Worm (Caenorhabditis elegans): Measurements from ENCODE around the gene T13F2.6.

T13F2.6 gene

ce11 chrIV:9803544-9803943 is 25.4 kb downstream of the T13F2.6 start (continued):
- TF ChIP-seq nhr-77 (tag; optimal IDR thresholded peaks at IDR 0.05) (peak; percentile 38), lin-35 (GFP tag; optimal IDR thresholded peaks at IDR 0.05) (peak in 1 of 2 experiments; percentile 70), lir-3 (tag; optimal IDR thresholded peaks at IDR 0.05; ENCODE audit: poor library complexity) (peak; percentile 34), nhr-47 (tag; optimal IDR thresholded peaks at IDR 0.05) (peak; percentile 30), ceh-8 (GFP tag; optimal IDR thresholded peaks at IDR 0.05) (no peak), pax-3 (tag; optimal IDR thresholded peaks at IDR 0.05) (no peak), lin-39 (tag; optimal IDR thresholded peaks at IDR 0.05) (no peak), sptf-1 (tag; optimal IDR thresholded peaks at IDR 0.05) (no peak), unc-98 (GFP tag; IDR thresholded peaks at IDR 0.05) (no peak), ces-1 (GFP tag; optimal IDR thresholded peaks at IDR 0.05) (no peak), xbp-1 (tag; optimal IDR thresholded peaks at IDR 0.05) (peak; percentile 41), nhr-12 (tag; optimal IDR thresholded peaks at IDR 0.05) (no peak), efl-1 (optimal IDR thresholded peaks at IDR 0.05) (peak; percentile 39 to 54), efl-1 (GFP tag; optimal IDR thresholded peaks at IDR 0.05 in 1 of 2) (peak; percentile 34 to 94), nhr-237 (tag; optimal IDR thresholded peaks at IDR 0.05) (peak; percentile 2), nhr-19 (GFP tag; conservative IDR thresholded peaks at IDR 0.05) (peak; percentile 67), zip-4 (GFP tag; optimal IDR thresholded peaks at IDR 0.05) (no peak), blmp-1 (tag; optimal IDR thresholded peaks at IDR 0.05) (peak; percentile 69), vab-15 (tag; optimal IDR thresholded peaks at IDR 0.05) (no peak), lsy-2 (tag; optimal IDR thresholded peaks at IDR 0.05) (peak; percentile 50 to 65), ztf-11 (tag; optimal IDR thresholded peaks at IDR 0.05) (no peak), fkh-4 (tag; optimal IDR thresholded peaks at IDR 0.05; ENCODE audit: borderline replicate concordance) (no peak), C16A3.4 (tag; optimal IDR thresholded peaks at IDR 0.05) (no peak), unc-62 (GFP tag; optimal IDR thresholded peaks at IDR 0.05) (no peak), lin-15B (tag; optimal IDR thresholded peaks at IDR 0.05) (no peak), rnt-1 (tag; optimal IDR thresholded peaks at IDR 0.05) (peak; percentile 50), ztf-4 (tag; optimal IDR thresholded peaks at IDR 0.05) (peak; percentile 31), grh-1 (GFP tag; IDR thresholded peaks at IDR 0.05) (peak; percentile 33; the same call in 1 of the 2 replicates), ceh-88 (GFP tag; IDR thresholded peaks at IDR 0.05) (no peak), nhr-11 (tag; optimal IDR thresholded peaks at IDR 0.05) (no peak), nhr-84 (tag; optimal IDR thresholded peaks at IDR 0.05) (no peak), aha-1 (tag; optimal IDR thresholded peaks at IDR 0.05) (no peak), nhr-90 (tag; optimal IDR thresholded peaks at IDR 0.05; ENCODE audit: poor library complexity) (peak; percentile 61), efl-3 (GFP tag; optimal IDR thresholded peaks at IDR 0.05) (no peak), zag-1 (tag; optimal IDR thresholded peaks at IDR 0.05) (no peak), ceh-82 (tag; optimal IDR thresholded peaks at IDR 0.05) (peak in 1 of 3 experiments; percentile 18), dsc-1 (tag; optimal IDR thresholded peaks at IDR 0.05) (peak; percentile 29), snu-23 (GFP tag; optimal IDR thresholded peaks at IDR 0.05) (peak; percentile 82), tlp-1 (tag; optimal IDR thresholded peaks at IDR 0.05) (no peak), lin-13 (GFP tag; optimal IDR thresholded peaks at IDR 0.05) (peak; percentile 15), sup-37 (GFP tag; optimal IDR thresholded peaks at IDR 0.05) (no peak), egl-13 (tag; optimal IDR thresholded peaks at IDR 0.05) (no peak), ets-5 (GFP tag; IDR thresholded peaks at IDR 0.05) (no peak), mef-2 (tag; optimal IDR thresholded peaks at IDR 0.05) (no peak), dpl-1 (GFP tag; optimal IDR thresholded peaks at IDR 0.05) (peak in 2 of 3 experiments; percentile 36 to 46), hlh-4 (tag; optimal IDR thresholded peaks at IDR 0.05) (no peak)
